Worm (Caenorhabditis elegans): Measurements from ENCODE around the gene Y9C2UA.1.

Y9C2UA.1 gene

DNA sequence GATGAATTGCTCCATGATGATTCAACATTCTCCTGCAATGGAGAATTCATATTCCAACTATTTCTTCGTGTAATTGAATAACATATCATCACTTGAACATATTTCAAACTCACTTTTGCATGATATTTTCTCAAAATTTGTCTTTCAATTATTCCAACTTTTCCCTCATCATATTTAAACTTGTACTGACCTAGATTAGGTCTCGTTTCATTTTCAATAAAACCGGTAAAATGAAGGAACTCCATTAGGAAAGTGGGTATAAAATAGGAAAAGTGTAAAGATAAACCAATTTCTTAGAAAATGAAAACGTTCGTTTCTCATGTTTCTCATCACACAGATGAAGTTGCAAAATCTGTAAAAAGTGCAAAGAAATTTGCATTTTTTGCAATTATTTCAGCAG lies 12.8 kb downstream of the Y9C2UA.1 start, which contains the start of gene col-78 (continued):
- TF ChIP-seq C06A6.2 (GFP tag; conservative IDR thresholded peaks at IDR 0.05) (no peak), Y67H2A.10 (GFP tag; conservative IDR thresholded peaks at IDR 0.05) (no peak), lir-1 (GFP tag; conservative IDR thresholded peaks at IDR 0.05) (no peak)

DNA sequence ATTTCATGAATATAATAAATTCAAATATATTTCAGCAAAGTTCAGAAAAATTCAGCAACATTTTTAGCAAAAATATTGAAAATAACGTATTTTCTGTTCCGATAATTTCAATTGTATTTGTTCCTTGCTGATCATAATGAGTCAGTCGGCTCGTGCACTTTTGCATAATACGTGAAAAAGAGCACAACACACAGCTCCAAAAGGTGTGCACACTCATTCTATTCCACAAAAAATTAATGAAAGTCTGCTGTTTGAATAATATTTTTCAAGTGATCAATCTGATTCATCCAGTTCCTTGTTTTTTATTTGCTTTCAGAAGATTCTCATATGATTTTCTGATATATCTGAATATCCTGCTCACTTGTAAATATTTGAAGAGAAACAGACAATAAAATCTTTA lies 14.9 kb downstream of the Y9C2UA.1 start:
- no peak for TF ChIP-seq Y56A3A.18 (GFP tag; IDR thresholded peaks at IDR 0.05)
- no peak for TF ChIP-seq madf-6 (GFP tag; IDR thresholded peaks at IDR 0.05)
- TF ChIP-seq xnd-1 (tag; optimal IDR thresholded peaks at IDR 0.05), result no peak
- TF ChIP-seq lin-40 (tag; optimal IDR thresholded peaks at IDR 0.05), result no peak
- no peak for TF ChIP-seq lir-1 (GFP tag; conservative IDR thresholded peaks at IDR 0.05)
- no peak for TF ChIP-seq attf-3 (GFP tag; conservative IDR thresholded peaks at IDR 0.05)
- no peak for TF ChIP-seq ztf-22 (GFP tag; optimal IDR thresholded peaks at IDR 0.05)
- TF ChIP-seq unc-62 (GFP tag; optimal IDR thresholded peaks at IDR 0.05), result no peak
- TF ChIP-seq ceh-79 (tag; optimal IDR thresholded peaks at IDR 0.05), result no peak
- no peak for TF ChIP-seq zim-3 (tag; optimal IDR thresholded peaks at IDR 0.05)
- TF ChIP-seq hrde-1 (tag; optimal IDR thresholded peaks at IDR 0.05; ENCODE audit: borderline replicate concordance), result no peak
- TF ChIP-seq snpc-1.1 (tag; optimal IDR thresholded peaks at IDR 0.05; ENCODE audit: insufficient read depth), result no peak
- no peak for TF ChIP-seq F22D6.2 (tag; optimal IDR thresholded peaks at IDR 0.05)
- TF ChIP-seq attf-5 (GFP tag; optimal IDR thresholded peaks at IDR 0.05), result no peak
- no peak for TF ChIP-seq B0261.1 (tag; optimal IDR thresholded peaks at IDR 0.05)
- TF ChIP-seq tbp1 (GFP tag; optimal IDR thresholded peaks at IDR 0.05), result no peak

DNA sequence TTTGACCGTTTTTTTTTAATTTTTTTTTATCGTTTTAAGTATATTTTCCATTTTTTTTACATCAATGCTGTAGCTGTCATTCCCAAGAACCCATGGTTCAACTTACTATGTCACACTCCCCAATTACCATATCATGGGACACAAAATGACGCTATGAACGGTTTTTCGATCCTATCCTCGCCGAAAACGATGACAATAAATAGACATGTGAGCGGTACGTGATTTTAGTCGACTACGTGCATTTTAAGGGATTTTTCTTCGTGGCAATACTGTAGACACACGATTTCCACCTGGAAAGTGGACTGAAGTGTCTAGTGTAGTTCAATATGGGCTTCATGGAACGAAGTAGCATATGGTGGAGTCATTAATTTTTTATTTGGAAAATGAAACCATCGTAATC lies 16.8 kb downstream of the Y9C2UA.1 start:
- TF ChIP-seq let-526 (GFP tag; IDR thresholded peaks at IDR 0.05), result no peak
- no peak for TF ChIP-seq unc-130 (GFP tag; optimal IDR thresholded peaks at IDR 0.05)
- no peak for TF ChIP-seq K12H6.12 (tag; optimal IDR thresholded peaks at IDR 0.05)
- peak in 1 of 2 experiments; percentile 8 for TF ChIP-seq let-607 (tag; optimal IDR thresholded peaks at IDR 0.05)
- no peak for TF ChIP-seq snpc-3.4 (tag; optimal IDR thresholded peaks at IDR 0.05)
- peak; percentile 54 for TF ChIP-seq nhr-80 (tag; optimal IDR thresholded peaks at IDR 0.05)
- no peak for TF ChIP-seq lin-26 (GFP tag; IDR thresholded peaks at IDR 0.05)

DNA sequence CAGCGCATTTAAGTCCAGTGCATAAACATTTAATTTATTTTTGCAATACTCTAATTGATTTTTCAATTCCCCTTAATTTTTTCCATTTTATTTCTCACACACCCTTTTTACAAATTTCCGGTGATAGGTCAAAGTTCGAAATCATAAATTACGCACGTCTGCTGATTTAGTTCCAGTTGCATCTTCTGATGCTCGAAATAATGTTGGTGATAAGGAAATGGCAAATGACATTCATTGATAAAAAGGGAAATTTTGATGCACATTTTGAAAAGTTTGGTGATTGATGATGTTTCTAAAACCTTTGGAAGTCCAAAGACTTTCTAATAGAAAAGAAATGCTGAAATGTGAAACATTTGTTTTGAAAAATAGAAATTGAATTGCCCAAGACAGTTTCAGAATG lies 17.7 kb downstream of the Y9C2UA.1 start:
- TF ChIP-seq ztf-26 (tag; optimal IDR thresholded peaks at IDR 0.05), result no peak
- TF ChIP-seq nhr-80 (tag; optimal IDR thresholded peaks at IDR 0.05), result peak; percentile 75
- no peak for TF ChIP-seq lsl-1 (GFP tag; optimal IDR thresholded peaks at IDR 0.05)

DNA sequence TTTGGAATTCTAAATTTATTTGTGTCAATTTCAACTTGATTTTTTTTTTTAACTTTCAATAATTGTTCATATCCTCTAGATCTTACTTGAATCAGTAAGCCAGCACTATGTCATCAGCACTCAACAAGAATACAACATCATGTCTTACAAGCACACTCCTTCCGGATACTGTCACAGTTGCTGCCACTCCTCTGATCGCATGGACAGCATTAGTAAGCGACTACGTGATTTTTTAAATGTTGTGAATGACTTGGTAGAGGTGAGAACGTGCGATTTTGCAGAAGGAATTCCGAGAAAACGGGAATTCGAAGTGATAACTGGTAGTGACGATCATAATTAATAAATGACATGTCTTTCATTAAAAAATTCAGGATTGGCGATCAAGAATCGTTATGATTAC lies 18.6 kb downstream of the Y9C2UA.1 start, which contains the start of gene oac-54:
oac-54 (plus strand) TSS at position 83 of the 400 bp plus-strand sequence.
- TF ChIP-seq nhr-80 (tag; optimal IDR thresholded peaks at IDR 0.05) (peak; percentile 2), F52B5.7 (tag; optimal IDR thresholded peaks at IDR 0.05) (no peak)

- TF ChIP-seq hlh-12 (tag; optimal IDR thresholded peaks at IDR 0.05) (no peak), nhr-80 (tag; optimal IDR thresholded peaks at IDR 0.05) (peak; percentile 65), Y95B8A.8 (GFP tag; IDR thresholded peaks at IDR 0.05) (no peak), lin-40 (tag; optimal IDR thresholded peaks at IDR 0.05) (peak; percentile 21), ZK185.1 (tag; optimal IDR thresholded peaks at IDR 0.05; ENCODE audit: poor library complexity, severe bottlenecking) (peak; percentile 0), somi-1 (GFP tag; optimal IDR thresholded peaks at IDR 0.05) (peak; percentile 3)
These were observed 20.9 kb downstream of the Y9C2UA.1 start for ce11 chrII:9160197-9160806.
